Fruit fly (Drosophila melanogaster) S2 (cell line): ENCODE measurements around the gene Exn.
"Not testable (repeated sequence)": the region's sequence is repeated elsewhere in the genome, so short reads cannot be mapped to it uniquely, and the experiment has no call there.

ENCODE experiments used
- CG8478 ChIP-seq: fragments of >200 bp; optimal IDR thresholded peaks from 2 replicates; lab custom pipeline; 2018
- CTCF ChIP-seq, 2 experiments: fragments of >200 bp; optimal IDR thresholded peaks; 2 replicates each; lab custom pipeline; 2018

Gene Exn

dm6 chr3L:16969652-16970109 lies at the start of gene Exn:
TSS of gene Exn (plus strand) at chr3L:16970013.
- TF ChIP-seq CG8478 (lab: Kevin White, UChicago) (no peak), CTCF (optimal IDR thresholded peaks at IDR 0.05; lab: Kevin White, UChicago) (no peak)

- TF ChIP-seq CTCF (optimal IDR thresholded peaks at IDR 0.05; lab: Kevin White, UChicago) (no peak), CG8478 (lab: Kevin White, UChicago) (no peak)
Measured at dm6 chr3L:16922952-16923351, 46.9 kb upstream of the Exn start, which contains the start of gene CG13028. TSS of gene CG13028 (plus strand) at chr3L:16923252.

- TF ChIP-seq CTCF (optimal IDR thresholded peaks at IDR 0.05; lab: Kevin White, UChicago) (no peak), CG8478 (lab: Kevin White, UChicago) (no peak)
Measured at dm6 chr3L:16927375-16927774, 42.4 kb upstream of the Exn start, which contains the start of gene CG13023. TSS of gene CG13023 (minus strand) at chr3L:16927434.

dm6 chr3L:16930522-16930921 lies 39.3 kb upstream of the Exn start:
- no peak for TF ChIP-seq CG8478 (lab: Kevin White, UChicago)
- peak; percentile 63 to 67 for TF ChIP-seq CTCF (optimal IDR thresholded peaks at IDR 0.05; lab: Kevin White, UChicago)

dm6 chr3L:16935284-16935683 lies 34.5 kb upstream of the Exn start, which contains the start of gene CG11905:
TSS of gene CG11905 (minus strand) at chr3L:16935536.
- TF ChIP-seq CG8478 (lab: Kevin White, UChicago): no peak
- TF ChIP-seq CTCF (optimal IDR thresholded peaks at IDR 0.05; lab: Kevin White, UChicago): no peak

dm6 chr3L:16936689-16937088 lies 33.1 kb upstream of the Exn start:
- TF ChIP-seq CTCF (optimal IDR thresholded peaks at IDR 0.05; lab: Kevin White, UChicago): no peak
- TF ChIP-seq CG8478 (lab: Kevin White, UChicago): no peak

- TF ChIP-seq CG8478 (lab: Kevin White, UChicago) (no peak), CTCF (optimal IDR thresholded peaks at IDR 0.05; lab: Kevin White, UChicago) (no peak)
Measured at dm6 chr3L:16938852-16939251, 31.0 kb upstream of the Exn start, which contains the start of gene CG13022. TSS of gene CG13022 (minus strand) at chr3L:16938952.

- TF ChIP-seq CTCF (optimal IDR thresholded peaks at IDR 0.05; lab: Kevin White, UChicago) (no peak), CG8478 (lab: Kevin White, UChicago) (no peak)
Measured at dm6 chr3L:16941319-16941718, 28.5 kb upstream of the Exn start.

dm6 chr3L:16944061-16944460 lies 25.8 kb upstream of the Exn start, which contains the start of gene Obp73a:
TSS of gene Obp73a (plus strand) at chr3L:16944361.
- no peak for TF ChIP-seq CG8478 (lab: Kevin White, UChicago)
- no peak for TF ChIP-seq CTCF (optimal IDR thresholded peaks at IDR 0.05; lab: Kevin White, UChicago)

dm6 chr3L:16954522-16954921 lies 15.3 kb upstream of the Exn start, which contains the start of gene Ogdh:
TSS of gene Ogdh (plus strand) at chr3L:16954822.
- not testable (repeated sequence) for TF ChIP-seq CTCF (optimal IDR thresholded peaks at IDR 0.05; lab: Kevin White, UChicago); CG8478 (lab: Kevin White, UChicago)

dm6 chr3L:16955219-16956002 lies 14.4 kb upstream of the Exn start:
- peak; percentile 93 to 94 for TF ChIP-seq CTCF (optimal IDR thresholded peaks at IDR 0.05; lab: Kevin White, UChicago)
- TF ChIP-seq CG8478 (lab: Kevin White, UChicago): no peak

- TF ChIP-seq CG8478 (lab: Kevin White, UChicago): no peak
- no peak for TF ChIP-seq CTCF (optimal IDR thresholded peaks at IDR 0.05; lab: Kevin White, UChicago)
Measured at dm6 chr3L:16956003-16956767, 13.6 kb upstream of the Exn start.

dm6 chr3L:16956768-16957533 lies 12.9 kb upstream of the Exn start:
- no peak for TF ChIP-seq CTCF (optimal IDR thresholded peaks at IDR 0.05; lab: Kevin White, UChicago)
- TF ChIP-seq CG8478 (lab: Kevin White, UChicago): no peak
